Worm (Caenorhabditis elegans): ENCODE measurements around the gene C14B1.3.

Gene C14B1.3

ce11 chrIII:3703397-3703796 lies at the start of gene C14B1.3:
Gene C14B1.3 (plus strand): TSS chrIII:3703564.
- TF ChIP-seq dve-1 (tag; optimal IDR thresholded peaks at IDR 0.05; ENCODE audit: insufficient read depth) (peak; percentile 76), daf-16 (GFP tag; optimal IDR thresholded peaks at IDR 0.05) (no peak), daf-16 (tag; optimal IDR thresholded peaks at IDR 0.05) (peak; percentile 11), lin-38 (GFP tag; IDR thresholded peaks at IDR 0.05) (peak; percentile 59), zfp-3 (GFP tag; conservative IDR thresholded peaks at IDR 0.05) (no peak), mep-1 (tag; optimal IDR thresholded peaks at IDR 0.05) (peak; percentile 65), pqm-1 (tag; optimal IDR thresholded peaks at IDR 0.05) (peak; percentile 23), lin-13 (GFP tag; optimal IDR thresholded peaks at IDR 0.05) (peak; percentile 2), dmd-6 (GFP tag; IDR thresholded peaks at IDR 0.05) (peak; percentile 47), mxl-2 (GFP tag; conservative IDR thresholded peaks at IDR 0.05) (no peak), dpl-1 (GFP tag; optimal IDR thresholded peaks at IDR 0.05) (peak; percentile 43), nhr-102 (tag; optimal IDR thresholded peaks at IDR 0.05) (no peak), aha-1 (tag) (peak; percentile 84), hlh-30 (tag; optimal IDR thresholded peaks at IDR 0.05; ENCODE audit: insufficient read depth) (peak; percentile 93), skn-1 (tag; optimal IDR thresholded peaks at IDR 0.05) (no peak), lin-1 (GFP tag; IDR thresholded peaks at IDR 0.05) (no peak), hlh-11 (tag; optimal IDR thresholded peaks at IDR 0.05) (peak; percentile 35), T20F7.1 (GFP tag; optimal IDR thresholded peaks at IDR 0.05) (peak; percentile 47), pha-4 (GFP tag; IDR thresholded peaks at IDR 0.05) (no peak), pha-4 (tag; optimal IDR thresholded peaks at IDR 0.05) (peak; percentile 21), nhr-28 (tag; optimal IDR thresholded peaks at IDR 0.05) (peak; percentile 51), mdl-1 (tag; optimal IDR thresholded peaks at IDR 0.05) (peak in 1 of 2 experiments; percentile 80), nhr-77 (tag; optimal IDR thresholded peaks at IDR 0.05) (peak; percentile 41), ztf-7 (tag; optimal IDR thresholded peaks at IDR 0.05) (peak; percentile 3), mes-2 (tag; optimal IDR thresholded peaks at IDR 0.05; ENCODE audit: poor library complexity, severe bottlenecking) (peak; percentile 65), jun-1 (tag; optimal IDR thresholded peaks at IDR 0.05) (peak; percentile 46), dmd-9 (GFP tag; IDR thresholded peaks at IDR 0.05) (no peak), ceh-62 (tag; optimal IDR thresholded peaks at IDR 0.05) (no peak), lsy-2 (tag; optimal IDR thresholded peaks at IDR 0.05) (peak in 1 of 2 experiments; percentile 72)

DNA sequence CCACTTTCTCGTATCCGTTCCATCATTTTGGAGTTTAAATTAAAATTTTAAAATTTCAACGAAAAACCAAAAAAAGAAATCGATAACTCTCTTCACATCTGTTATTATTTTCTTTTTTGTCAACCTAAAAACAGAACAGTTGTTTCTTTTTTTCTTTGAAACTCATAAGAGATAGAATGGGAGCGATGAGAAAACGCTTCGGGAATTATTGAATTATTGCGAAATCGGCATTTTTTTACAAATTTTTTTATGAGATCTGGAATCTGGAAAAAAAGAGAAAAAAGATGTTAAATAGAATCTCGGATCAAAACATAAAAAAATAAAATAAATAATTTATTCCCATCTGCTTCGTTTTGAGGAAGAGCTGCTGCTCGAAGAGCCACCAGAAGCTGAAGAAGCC lies 45.9 kb upstream of the C14B1.3 start, which contains the start of gene C46F11.5:
C46F11.5 (minus strand) TSS at position 128 of the 400 bp plus-strand sequence.
- TF ChIP-seq Y105C5A.15 (GFP tag; IDR thresholded peaks at IDR 0.05) (no peak), unc-39 (tag; optimal IDR thresholded peaks at IDR 0.05) (no peak)

DNA sequence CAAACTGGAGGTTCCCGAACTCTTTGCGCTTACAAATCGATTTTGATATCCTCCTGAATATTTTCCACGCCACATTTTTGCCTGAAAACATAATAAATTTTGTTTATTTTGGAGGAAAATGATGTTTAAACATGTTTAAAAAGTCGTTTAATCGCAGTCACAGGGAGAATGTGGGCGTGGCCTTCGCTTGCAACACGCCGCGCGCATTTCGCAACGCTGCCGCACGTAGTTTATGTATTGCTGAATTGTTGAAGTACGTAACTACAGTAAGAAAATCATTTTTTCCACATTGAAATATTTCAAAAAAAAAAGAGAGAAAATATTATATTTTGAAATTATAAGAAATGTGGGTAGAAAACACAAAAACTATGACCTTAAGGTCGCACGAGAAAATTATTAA lies 39.1 kb upstream of the C14B1.3 start, which contains the start of gene C46F11.4:
C46F11.4 (minus strand) TSS at position 81 of the 400 bp plus-strand sequence.
- TF ChIP-seq nhr-41 (GFP tag; IDR thresholded peaks at IDR 0.05) (no peak), ceh-20 (GFP tag; IDR thresholded peaks at IDR 0.05) (no peak), hlh-30 (tag; optimal IDR thresholded peaks at IDR 0.05; ENCODE audit: insufficient read depth) (peak; percentile 67), nhr-102 (tag; optimal IDR thresholded peaks at IDR 0.05) (no peak), jun-1 (tag; optimal IDR thresholded peaks at IDR 0.05) (no peak), mep-1 (tag; optimal IDR thresholded peaks at IDR 0.05) (peak; percentile 66), nhr-10 (tag; optimal IDR thresholded peaks at IDR 0.05) (no peak), hmg-1.1 (GFP tag; IDR thresholded peaks at IDR 0.05) (peak; percentile 50; the same call in 1 of the 2 replicates), Y75B8A.6 (GFP tag; IDR thresholded peaks at IDR 0.05) (no peak), nhr-77 (tag; optimal IDR thresholded peaks at IDR 0.05) (no peak), nhr-6 (tag; optimal IDR thresholded peaks at IDR 0.05) (peak; percentile 15), attf-4 (tag; optimal IDR thresholded peaks at IDR 0.05) (no peak), mes-2 (tag; optimal IDR thresholded peaks at IDR 0.05; ENCODE audit: poor library complexity, severe bottlenecking) (peak; percentile 87), lin-29 (GFP tag; IDR thresholded peaks at IDR 0.05) (no peak), daf-16 (GFP tag; optimal IDR thresholded peaks at IDR 0.05) (no peak), daf-16 (tag; optimal IDR thresholded peaks at IDR 0.05) (no peak), daf-19 (GFP tag; conservative IDR thresholded peaks at IDR 0.05) (0 out of 2 replicates have a peak, but pooled peaks have one; percentile 71), duxl-1 (tag; optimal IDR thresholded peaks at IDR 0.05; ENCODE audit: poor library complexity) (peak; percentile 62), dpl-1 (GFP tag; optimal IDR thresholded peaks at IDR 0.05) (peak; percentile 43), hlh-11 (tag; optimal IDR thresholded peaks at IDR 0.05) (no peak), lin-38 (GFP tag; IDR thresholded peaks at IDR 0.05) (peak; percentile 48), T26A8.4 (GFP tag; IDR thresholded peaks at IDR 0.05) (no peak), aha-1 (tag) (peak; percentile 49), zfp-3 (GFP tag; conservative IDR thresholded peaks at IDR 0.05) (no peak), nhr-111 (GFP tag; optimal IDR thresholded peaks at IDR 0.05) (no peak), aly-2 (tag; optimal IDR thresholded peaks at IDR 0.05) (no peak), dve-1 (tag; optimal IDR thresholded peaks at IDR 0.05; ENCODE audit: insufficient read depth) (peak; percentile 40), ztf-11 (tag; optimal IDR thresholded peaks at IDR 0.05) (no peak), unc-130 (GFP tag; optimal IDR thresholded peaks at IDR 0.05) (peak; percentile 14), nhr-48 (tag; optimal IDR thresholded peaks at IDR 0.05) (no peak), lsy-2 (tag; optimal IDR thresholded peaks at IDR 0.05) (peak; percentile 5 to 67)
